Fruit fly (Drosophila melanogaster) whole organism, wandering third instar larva: ENCODE measurements around the gene bt.
"Not testable (repeated sequence)": the region's sequence is repeated elsewhere in the genome, so short reads cannot be mapped to it uniquely, and the experiment has no call there.

ENCODE experiments used
- Abd-B ChIP-seq: fragments of >200 bp; optimal IDR thresholded peaks from 2 replicates; lab custom pipeline; 2017; ENCODE audit warnings: missing biosample characterization, missing genetic modification characterization
- CG32264 ChIP-seq: fragments of 200-800 bp; sonication (Bioruptor generic); optimal IDR thresholded peaks from 2 replicates; lab custom pipeline; 2016; ENCODE audit warnings: missing biosample characterization, missing genetic modification characterization
- CG9705 ChIP-seq: fragments of 200-800 bp; sonication (Bioruptor generic); optimal IDR thresholded peaks from 2 replicates; lab custom pipeline; 2018; ENCODE audit warnings: missing biosample characterization, mild to moderate bottlenecking, missing genetic modification characterization
- Dfd ChIP-seq: fragments of >200 bp; optimal IDR thresholded peaks from 2 replicates; lab custom pipeline; 2017; ENCODE audit warnings: missing biosample characterization, missing genetic modification characterization
- Dif ChIP-seq: fragments of 200-275, 200-300 bp; sonication (Bioruptor generic); optimal IDR thresholded peaks from 2 replicates; lab custom pipeline; 2018; ENCODE audit warnings: missing biosample characterization, missing genetic modification characterization; ENCODE audit not compliant: partially characterized antibody
- HLH106 ChIP-seq: fragments of 200-800 bp; optimal IDR thresholded peaks from 3 replicates; lab custom pipeline; 2019; ENCODE audit warnings: missing biosample characterization, mild to moderate bottlenecking, missing genetic modification characterization, moderate library complexity
- Hnf4 ChIP-seq: fragments of 200-800 bp; sonication (Bioruptor generic); optimal IDR thresholded peaks from 2 replicates; lab custom pipeline; 2016; ENCODE audit warnings: missing biosample characterization, mild to moderate bottlenecking, missing genetic modification characterization
- Hr78 ChIP-seq: fragments of >200 bp; optimal IDR thresholded peaks from 2 replicates; lab custom pipeline; 2017; ENCODE audit warnings: missing biosample characterization, missing genetic modification characterization
- Hr83 ChIP-seq: fragments of 200-300 bp; sonication (Bioruptor generic); optimal IDR thresholded peaks from 2 replicates; lab custom pipeline; 2016; ENCODE audit warnings: missing biosample characterization, mild to moderate bottlenecking, missing genetic modification characterization, moderate library complexity; ENCODE audit not compliant: poor library complexity, severe bottlenecking
- Jra ChIP-seq: sonication (Bioruptor generic); optimal IDR thresholded peaks from 2 replicates; lab custom pipeline; 2016; ENCODE audit warnings: missing biosample characterization, missing genetic modification characterization
- Mio ChIP-seq: sonication (Bioruptor generic); optimal IDR thresholded peaks from 2 replicates; lab custom pipeline; 2016; ENCODE audit warnings: missing biosample characterization, missing genetic modification characterization
- Myc ChIP-seq: fragments of >200 bp; optimal IDR thresholded peaks from 2 replicates; lab custom pipeline; 2017
- N ChIP-seq: fragments of >200 bp; optimal IDR thresholded peaks from 2 replicates; lab custom pipeline; 2018; ENCODE audit warnings: missing biosample characterization, missing external identifiers, missing genetic modification characterization
- br ChIP-seq: fragments of 200-800 bp; sonication (Bioruptor generic); optimal IDR thresholded peaks from 2 replicates; lab custom pipeline; 2016; ENCODE audit warnings: missing biosample characterization, missing genetic modification characterization
- brk ChIP-seq: fragments of 200-800 bp; sonication (Bioruptor generic); optimal IDR thresholded peaks from 2 replicates; lab custom pipeline; 2016; ENCODE audit warnings: missing biosample characterization, mild to moderate bottlenecking, missing genetic modification characterization
- dmrt93B ChIP-seq: fragments of 200-800 bp; sonication (Bioruptor generic); optimal IDR thresholded peaks from 2 replicates; lab custom pipeline; 2018; ENCODE audit warnings: missing biosample characterization, mild to moderate bottlenecking, missing genetic modification characterization
- dsf ChIP-seq: sonication (Bioruptor generic); optimal IDR thresholded peaks from 2 replicates; lab custom pipeline; 2016; ENCODE audit warnings: missing biosample characterization, missing genetic modification characterization, borderline replicate concordance
- foxo ChIP-seq, 2 experiments: fragments of 200-800 bp; sonication (Bioruptor generic); optimal IDR thresholded peaks; 2 replicates in 1 of 2; 3 replicates in 1 of 2; lab custom pipeline; 2016 to 2017; ENCODE audit warnings: missing biosample characterization in 2 of 2, missing genetic modification characterization in 2 of 2
- fru ChIP-seq: fragments of 200-800 bp; sonication (Bioruptor generic); optimal IDR thresholded peaks from 3 replicates; lab custom pipeline; 2016; ENCODE audit warnings: missing biosample characterization, mild to moderate bottlenecking, missing genetic modification characterization
- h ChIP-seq: fragments of 200-800 bp; sonication (Bioruptor generic); optimal IDR thresholded peaks from 3 replicates; lab custom pipeline; 2016; ENCODE audit warnings: missing biosample characterization, mild to moderate bottlenecking, missing genetic modification characterization
- jim ChIP-seq: fragments of 175-275, 200-325 bp; sonication (Bioruptor generic); optimal IDR thresholded peaks from 2 replicates; lab custom pipeline; 2016; ENCODE audit warnings: missing biosample characterization, mild to moderate bottlenecking, missing genetic modification characterization
- lola ChIP-seq: fragments of >200 bp; optimal IDR thresholded peaks from 2 replicates; lab custom pipeline; 2017; ENCODE audit warnings: missing biosample characterization, missing genetic modification characterization
- pan ChIP-seq: fragments of >200 bp; optimal IDR thresholded peaks from 2 replicates; lab custom pipeline; 2017
- psq ChIP-seq: fragments of 200-800 bp; sonication (Bioruptor generic); optimal IDR thresholded peaks from 3 replicates; lab custom pipeline; 2017; ENCODE audit warnings: missing biosample characterization, mild to moderate bottlenecking, missing genetic modification characterization, moderate library complexity
- rgr ChIP-seq: fragments of 200-800 bp; sonication (Bioruptor generic); optimal IDR thresholded peaks from 3 replicates; lab custom pipeline; 2016; ENCODE audit warnings: missing biosample characterization, mild to moderate bottlenecking, missing genetic modification characterization
- sage ChIP-seq: fragments of 200-800 bp; sonication (Bioruptor generic); optimal IDR thresholded peaks from 2 replicates; lab custom pipeline; 2016; ENCODE audit warnings: missing biosample characterization, mild to moderate bottlenecking, missing genetic modification characterization
- sv ChIP-seq: fragments of 200-800 bp; sonication (Bioruptor generic); optimal IDR thresholded peaks from 3 replicates; lab custom pipeline; 2016; ENCODE audit warnings: missing biosample characterization, missing genetic modification characterization
- tai ChIP-seq: sonication (Bioruptor generic); optimal IDR thresholded peaks from 2 replicates; lab custom pipeline; 2016; ENCODE audit warnings: missing biosample characterization, missing genetic modification characterization
- usp ChIP-seq: fragments of >200 bp; optimal IDR thresholded peaks from 2 replicates; lab custom pipeline; 2017; ENCODE audit warnings: missing biosample characterization, missing genetic modification characterization
- woc ChIP-seq: sonication (Bioruptor generic); optimal IDR thresholded peaks from 2 replicates; lab custom pipeline; 2016; ENCODE audit warnings: missing biosample characterization, mild to moderate bottlenecking, missing genetic modification characterization

The bt gene

DNA sequence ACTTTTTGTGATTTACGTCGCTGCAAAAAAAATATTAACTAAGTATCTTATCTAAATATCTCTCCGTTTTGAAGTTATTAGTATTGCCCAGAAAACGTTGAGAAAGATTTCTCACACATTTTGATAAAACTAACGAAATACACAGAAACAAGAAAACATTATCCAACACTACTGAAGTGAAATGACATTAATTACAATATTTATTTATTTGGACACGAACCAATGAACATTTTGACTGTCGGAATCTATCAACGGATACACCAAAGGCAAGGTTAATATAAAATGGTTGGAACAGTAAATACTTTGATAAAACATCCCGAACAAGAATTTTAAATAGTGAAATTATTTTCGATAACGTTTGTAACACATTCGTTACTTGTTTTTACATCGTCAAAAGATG, 2.4 kb upstream of the bt start:
- no peak for TF ChIP-seq lola (GFP tag; lab: Kevin White, UChicago)
- TF ChIP-seq sv (GFP tag; lab: Kevin White, UChicago): no peak
- no peak for TF ChIP-seq Dfd (GFP tag; lab: Kevin White, UChicago)
- TF ChIP-seq HLH106 (tag; lab: Kevin White, UChicago): no peak
- no peak for TF ChIP-seq Abd-B (GFP tag; lab: Kevin White, UChicago)
- no peak for TF ChIP-seq rgr (GFP tag; lab: Kevin White, UChicago)
- TF ChIP-seq jim: no peak
- TF ChIP-seq CG9705 (GFP tag; lab: Kevin White, UChicago): no peak
- no peak for TF ChIP-seq Hr78
- TF ChIP-seq Hnf4 (GFP tag; lab: Kevin White, UChicago): no peak
- TF ChIP-seq usp (GFP tag; lab: Kevin White, UChicago): no peak
- TF ChIP-seq foxo (GFP tag; optimal IDR thresholded peaks at IDR 0.05; lab: Kevin White, UChicago): no peak
- TF ChIP-seq N (GFP tag; lab: Kevin White, UChicago): no peak
- no peak for TF ChIP-seq br (GFP tag; lab: Kevin White, UChicago)
- TF ChIP-seq, all 38 proteins: peak for 0

DNA sequence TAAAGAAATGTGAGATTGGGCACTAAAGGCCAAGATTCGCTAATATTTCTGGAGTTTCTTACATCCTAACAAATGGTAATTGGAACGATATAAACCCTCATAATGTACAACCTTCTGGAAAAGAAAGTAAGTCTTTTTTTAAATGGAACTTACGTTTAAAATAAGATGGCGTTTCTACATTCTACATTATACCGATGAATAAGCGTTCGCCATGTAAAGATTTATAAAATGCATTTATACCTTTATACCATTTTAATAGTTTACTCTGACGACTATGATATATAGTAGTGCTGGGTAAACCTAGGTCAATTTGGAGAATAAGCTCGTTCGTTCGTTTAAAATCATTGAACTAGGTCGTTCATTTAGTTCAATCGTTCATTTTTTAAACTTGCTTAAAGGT, 1.9 kb upstream of the bt start:
- no peak for TF ChIP-seq dsf
- TF ChIP-seq N (GFP tag; lab: Kevin White, UChicago): no peak
- no peak for TF ChIP-seq fru (GFP tag; lab: Kevin White, UChicago)
- TF ChIP-seq Dfd (GFP tag; lab: Kevin White, UChicago): no peak
- no peak for TF ChIP-seq sage (GFP tag; lab: Kevin White, UChicago)
- no peak for TF ChIP-seq Myc (lab: Kevin White, UChicago)
- TF ChIP-seq Hr83: no peak
- TF ChIP-seq dmrt93B (GFP tag; lab: Kevin White, UChicago): no peak
- TF ChIP-seq CG32264: no peak
- no peak for TF ChIP-seq sv (GFP tag; lab: Kevin White, UChicago)
- no peak for TF ChIP-seq Abd-B (GFP tag; lab: Kevin White, UChicago)
- TF ChIP-seq brk (GFP tag; lab: Kevin White, UChicago): no peak
- TF ChIP-seq tai (GFP tag; lab: Kevin White, UChicago): no peak
- TF ChIP-seq Mio (GFP tag; lab: Kevin White, UChicago): no peak
- TF ChIP-seq Jra (GFP tag; lab: Kevin White, UChicago): no peak

DNA sequence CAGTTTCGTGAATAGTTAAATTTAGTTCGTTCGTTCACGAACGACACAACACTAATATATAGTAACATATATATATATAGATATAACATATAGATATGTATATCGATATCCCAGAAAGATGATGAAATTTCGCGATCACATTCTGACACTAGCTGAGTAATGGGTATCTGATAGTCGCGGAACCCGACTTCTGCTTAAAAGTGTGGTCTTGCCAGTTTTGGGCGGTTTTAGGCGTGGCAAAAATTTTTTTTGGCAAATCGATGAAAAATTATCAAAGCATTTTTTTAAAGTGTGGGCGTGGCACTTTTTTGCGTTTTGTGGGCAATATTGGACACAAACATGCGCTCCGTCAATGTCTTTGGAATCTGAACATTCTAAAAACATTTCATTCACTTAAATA, 1.3 kb upstream of the bt start:
- TF ChIP-seq Dfd (GFP tag; lab: Kevin White, UChicago): peak; percentile 40
- no peak for TF ChIP-seq psq (GFP tag; lab: Kevin White, UChicago)
- no peak for TF ChIP-seq Hnf4 (GFP tag; lab: Kevin White, UChicago)
- TF ChIP-seq, all 38 proteins: peak for 1

DNA sequence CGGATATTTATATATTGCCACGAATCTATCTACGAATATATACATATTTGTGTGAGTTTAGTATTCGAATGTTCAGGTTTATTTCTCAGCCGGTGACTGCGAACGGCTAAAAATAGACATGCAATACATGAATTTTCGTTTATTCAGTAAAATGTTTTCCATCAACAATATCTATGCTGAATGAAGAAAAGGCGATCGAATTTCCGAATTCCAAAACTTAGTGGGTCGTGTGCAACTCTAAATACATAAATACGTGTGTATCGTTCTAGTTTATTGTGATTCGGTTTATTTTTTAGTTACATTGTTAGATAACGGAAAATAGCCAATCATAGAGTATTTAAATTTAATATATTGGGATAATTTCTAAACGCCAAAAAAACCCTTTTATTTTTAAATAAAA, 885 bp downstream of the bt start:
- TF ChIP-seq fru (GFP tag; lab: Kevin White, UChicago): no peak
- TF ChIP-seq pan (lab: Kevin White, UChicago): no peak
- no peak for TF ChIP-seq Abd-B (GFP tag; lab: Kevin White, UChicago)
- no peak for TF ChIP-seq CG32264

DNA sequence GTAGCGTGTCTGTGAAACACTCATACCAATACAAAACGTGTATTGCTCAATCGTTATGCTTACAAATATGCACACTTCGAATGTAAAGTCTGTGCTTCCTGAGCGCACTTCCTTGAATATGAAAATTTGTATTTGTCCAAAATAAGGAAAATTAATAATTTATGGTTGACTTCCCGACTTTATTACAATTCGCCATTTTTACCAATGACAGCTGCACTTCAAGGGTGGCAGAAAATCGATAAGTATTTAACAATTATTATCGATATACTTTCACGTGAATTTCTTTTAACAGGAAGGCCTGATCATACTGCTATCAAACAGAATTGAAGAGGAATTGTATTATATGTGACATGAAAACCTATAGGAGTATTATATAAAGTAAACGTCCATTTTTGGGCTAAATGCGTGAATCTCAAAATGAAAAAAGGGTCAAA, 63.2 kb downstream of the bt start:
- TF ChIP-seq tai (GFP tag; lab: Kevin White, UChicago) (peak; percentile 21), Hr83 (no peak), Hnf4 (GFP tag; lab: Kevin White, UChicago) (peak; percentile 40), woc (GFP tag; lab: Kevin White, UChicago) (peak; percentile 55), usp (GFP tag; lab: Kevin White, UChicago) (no peak), brk (GFP tag; lab: Kevin White, UChicago) (peak; percentile 60)

DNA sequence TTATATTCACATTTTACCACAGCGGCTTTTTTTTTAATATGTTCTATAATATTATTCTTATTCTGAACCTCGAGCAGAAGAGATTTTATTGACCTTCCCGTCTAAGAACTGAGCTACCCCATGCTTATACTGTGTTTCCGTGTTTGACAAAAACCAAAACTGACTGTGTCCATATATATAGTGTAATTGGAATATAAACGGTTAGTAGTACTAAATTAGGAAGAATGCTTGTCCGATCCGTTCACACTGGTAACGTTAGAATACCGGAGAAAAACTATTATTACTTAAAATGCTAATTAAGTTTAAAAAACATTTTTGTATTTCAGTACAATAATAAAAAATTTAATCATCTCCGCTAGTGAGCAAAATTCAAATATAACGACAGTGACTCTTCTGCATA, 64.2 kb downstream of the bt start:
- TF ChIP-seq N (GFP tag; lab: Kevin White, UChicago) (peak; percentile 34), woc (GFP tag; lab: Kevin White, UChicago) (peak; percentile 11), tai (GFP tag; lab: Kevin White, UChicago) (no peak), foxo (GFP tag; optimal IDR thresholded peaks at IDR 0.05; lab: Kevin White, UChicago) (no peak)

DNA sequence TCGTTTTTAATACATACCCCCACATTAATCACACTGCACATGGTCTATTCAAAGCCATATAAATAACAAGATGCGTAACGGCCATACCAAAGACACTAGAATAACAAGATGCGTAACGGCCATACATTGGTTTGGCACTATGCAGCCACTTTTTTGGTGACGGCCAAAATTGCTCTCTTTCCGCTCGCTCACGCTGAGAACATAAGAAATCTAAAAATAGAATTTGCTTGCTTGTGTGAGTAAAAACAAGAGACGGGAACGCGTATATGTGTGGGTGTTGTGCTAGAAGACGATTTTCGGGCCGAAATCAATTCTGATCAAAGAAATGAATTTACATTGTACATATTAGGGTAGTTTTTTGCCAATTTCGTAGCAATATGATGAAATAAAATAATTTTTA, 64.7 kb downstream of the bt start, which contains the start of gene MED26:
MED26 (minus strand) TSS at position 101 of the 400 bp plus-strand sequence.
- not testable (repeated sequence) for TF ChIP-seq dmrt93B (GFP tag; lab: Kevin White, UChicago); h; Dif (GFP tag; lab: Kevin White, UChicago)
